Fruit fly (Drosophila melanogaster) Kc167 (cell line): ENCODE results near the gene Fdx1.

Experiments
- Myc ChIP-seq: fragments of >200 bp; optimal IDR thresholded peaks from 2 replicates; lab custom pipeline; 2017; ENCODE audit warnings: missing external identifiers
- Sin3A ChIP-seq: fragments of >200 bp; optimal IDR thresholded peaks from 2 replicates; lab custom pipeline; 2018; ENCODE audit warnings: missing external identifiers
- h ChIP-seq: fragments of >200 bp; optimal IDR thresholded peaks from 3 replicates; lab custom pipeline; 2018; ENCODE audit warnings: missing external identifiers
- insv ChIP-seq: fragments of >200 bp; optimal IDR thresholded peaks from 3 replicates; lab custom pipeline; 2018; ENCODE audit warnings: missing external identifiers
- psq ChIP-seq: fragments of >200 bp; optimal IDR thresholded peaks from 2 replicates; lab custom pipeline; 2017; ENCODE audit warnings: missing external identifiers
- ttk ChIP-seq: sonication (Bioruptor generic); optimal IDR thresholded peaks from 2 replicates; lab custom pipeline; 2017; ENCODE audit warnings: missing external identifiers

The Fdx1 gene

DNA sequence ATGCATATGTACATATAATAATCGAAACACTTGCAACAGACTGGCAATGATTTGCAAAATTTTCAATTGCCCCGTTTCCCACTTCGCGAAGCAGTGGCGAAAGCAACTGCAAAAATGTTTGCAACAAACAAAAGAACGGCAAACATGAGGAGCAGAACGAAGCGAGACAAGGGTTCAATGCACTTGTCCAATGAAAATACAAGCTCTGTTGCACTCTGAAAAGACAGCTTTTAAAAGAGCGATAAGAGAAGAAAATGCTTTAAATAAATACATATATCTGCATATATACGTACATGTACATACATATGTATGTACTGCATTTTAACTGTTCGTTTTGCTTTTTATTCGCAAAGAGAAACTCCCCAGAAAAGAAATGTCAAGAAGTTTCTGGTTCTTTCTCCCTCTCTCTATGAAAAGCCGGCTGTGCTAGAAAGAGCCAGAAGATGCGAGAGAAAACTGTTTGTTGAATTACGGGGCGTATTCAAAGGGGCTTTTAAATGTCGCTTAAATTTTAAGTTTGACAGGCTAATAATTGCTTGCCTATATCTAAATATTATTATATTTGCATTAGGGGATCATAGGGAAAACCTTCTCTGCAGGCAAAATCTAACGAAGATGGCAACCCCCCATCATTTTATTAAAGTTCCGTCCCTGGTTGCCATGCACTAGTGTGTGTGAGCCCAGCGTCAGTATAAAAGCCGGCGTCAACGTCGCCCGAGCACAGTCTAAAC lies 12.5 kb upstream of the Fdx1 start, which contains the start of gene Hsp27:
Hsp27 (plus strand) TSS at position 719 of the 731 bp plus-strand sequence.
- TF ChIP-seq ttk (lab: Kevin White, UChicago) (no peak), h (no peak), psq (no peak), Myc (lab: Kevin White, UChicago) (no peak), Sin3A (no peak), insv (lab: Kevin White, UChicago) (no peak)

DNA sequence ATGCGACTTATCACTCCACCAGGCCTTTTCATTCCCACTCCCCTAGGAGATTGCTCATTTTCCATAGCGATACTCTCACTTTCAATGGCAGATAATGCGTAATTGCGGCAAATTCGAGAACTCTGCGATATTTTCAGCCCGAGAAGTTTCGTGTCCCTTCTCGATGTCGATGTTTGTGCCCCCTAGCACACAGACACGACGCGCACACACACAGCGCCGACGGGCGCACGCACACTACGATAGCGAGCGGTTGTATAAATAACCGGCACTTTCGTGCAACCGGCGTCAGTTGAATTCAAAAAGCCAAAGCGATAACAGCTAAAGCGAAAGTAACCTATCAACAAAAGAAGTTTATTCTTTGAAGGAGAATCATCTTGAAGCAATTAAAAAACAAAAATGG lies 10.6 kb upstream of the Fdx1 start, which contains the start of gene Hsp23:
Hsp23 (plus strand) TSS at position 281 of the 400 bp plus-strand sequence.
- no peak for TF ChIP-seq ttk (lab: Kevin White, UChicago)

DNA sequence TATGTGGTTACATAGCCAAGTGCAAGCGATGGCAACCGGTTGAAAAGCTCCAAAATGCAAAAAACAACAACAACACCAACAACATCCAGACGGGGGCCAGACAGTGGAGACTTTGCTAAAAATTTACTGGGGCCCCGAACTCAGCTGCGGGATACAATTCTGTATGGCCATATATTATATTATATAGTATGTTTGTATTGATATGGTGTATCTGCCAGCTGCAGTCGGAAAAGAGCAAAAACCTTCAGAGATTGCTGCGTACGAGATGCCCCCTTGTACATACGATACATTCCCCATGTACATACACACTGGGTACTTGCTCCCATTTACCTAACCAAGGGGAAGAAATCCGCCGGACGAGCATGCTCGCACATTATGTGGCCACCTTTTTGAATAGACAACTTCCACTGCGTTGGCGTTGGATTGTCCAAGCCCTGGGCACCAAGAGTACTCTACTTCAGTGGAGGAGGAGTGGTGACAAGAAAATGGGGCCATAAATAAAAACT lies 9.4 kb upstream of the Fdx1 start:
- TF ChIP-seq Sin3A (no peak), psq (no peak), insv (lab: Kevin White, UChicago) (no peak), Myc (lab: Kevin White, UChicago) (no peak), h (no peak), ttk (lab: Kevin White, UChicago) (no peak)

DNA sequence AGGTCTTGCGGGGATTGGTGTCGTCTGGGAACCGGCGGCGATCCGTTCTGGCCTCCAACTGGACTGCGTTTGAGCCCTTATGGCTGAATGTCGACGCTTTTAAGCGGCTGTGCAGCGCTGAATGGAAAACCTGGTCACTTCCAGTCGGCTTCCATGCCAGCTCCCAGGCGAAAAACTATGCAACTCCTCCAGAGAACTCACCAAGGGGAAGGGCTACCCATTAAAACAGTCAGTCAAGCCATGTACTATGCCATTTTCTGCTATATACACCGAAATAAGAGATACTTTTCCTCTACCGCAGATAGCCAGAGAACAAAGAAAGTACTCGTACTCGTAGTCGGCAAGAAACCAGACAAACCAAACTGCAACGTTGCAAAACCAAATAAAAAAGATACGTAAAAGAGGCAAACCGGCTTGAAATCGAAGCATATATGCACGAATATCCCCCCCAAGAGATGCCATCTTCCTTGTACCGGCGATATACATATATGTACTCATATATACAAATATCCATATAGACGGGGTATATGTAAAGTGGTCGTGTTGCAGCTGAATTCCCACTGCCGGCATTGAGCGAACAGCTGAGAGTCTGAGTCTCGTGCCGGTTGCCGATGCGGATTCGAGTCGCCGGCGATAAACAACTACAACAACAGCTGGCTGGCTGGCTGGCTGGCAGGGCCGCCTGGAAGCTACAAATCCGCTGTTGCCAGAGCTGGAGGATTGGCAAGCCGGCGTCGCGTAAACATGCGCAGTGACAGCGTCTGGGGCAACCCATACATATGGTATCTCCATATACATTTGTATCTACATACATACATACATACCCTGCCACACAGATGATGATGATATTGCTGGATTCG lies 8.7 kb upstream of the Fdx1 start, which contains the start of gene Hsp67Ba:
Hsp67Ba (minus strand) TSS at position 51 of the 860 bp plus-strand sequence.
- no peak for TF ChIP-seq ttk (lab: Kevin White, UChicago)
- TF ChIP-seq Myc (lab: Kevin White, UChicago), result no peak
- no peak for TF ChIP-seq psq
- TF ChIP-seq h, result no peak
- TF ChIP-seq insv (lab: Kevin White, UChicago), result no peak
- TF ChIP-seq Sin3A, result no peak

DNA sequence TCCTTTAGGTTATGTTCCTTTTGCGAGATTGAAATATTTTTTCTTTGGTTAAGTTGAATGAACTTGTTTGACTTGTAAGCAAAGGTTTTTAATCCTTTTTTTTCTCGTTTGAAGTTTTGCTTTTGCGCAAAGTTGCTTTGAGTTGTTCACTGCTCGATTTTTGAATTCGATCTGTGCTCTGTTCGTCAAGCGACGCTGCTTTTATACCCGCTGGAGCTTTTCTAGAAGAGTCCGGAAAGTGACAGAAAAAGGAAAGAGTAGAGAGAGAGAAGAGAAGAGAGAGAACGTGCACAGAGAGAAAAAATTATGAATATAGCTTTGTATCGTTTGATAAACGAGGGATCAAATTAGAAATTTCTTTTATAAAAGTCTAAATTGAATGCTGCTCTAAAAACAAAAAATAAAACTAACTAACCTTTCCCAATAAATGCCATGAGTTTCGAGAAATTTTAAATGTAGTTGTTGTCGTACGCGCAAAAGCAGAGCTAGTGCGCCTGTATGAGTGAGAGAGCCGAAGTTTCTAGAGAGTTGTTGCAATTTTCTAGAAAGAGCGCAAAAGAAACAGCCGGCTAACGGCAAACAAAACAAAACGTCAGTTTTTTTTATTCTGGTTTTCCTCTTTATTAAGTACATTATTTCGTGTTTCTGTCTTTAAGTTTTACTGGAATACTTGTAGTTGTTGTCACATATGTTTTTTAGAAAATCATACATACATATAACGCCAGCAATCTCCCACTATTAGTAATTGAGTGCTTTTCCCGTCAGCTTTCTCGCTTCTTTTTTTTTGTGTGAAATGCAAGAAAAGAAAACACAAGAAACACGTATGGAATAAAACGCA lies 6.4 kb upstream of the Fdx1 start, which contains the start of gene Hsp26:
Hsp26 (minus strand) TSS at position 230 of the 838 bp plus-strand sequence.
- TF ChIP-seq h, result no peak
- TF ChIP-seq Sin3A, result no peak

DNA sequence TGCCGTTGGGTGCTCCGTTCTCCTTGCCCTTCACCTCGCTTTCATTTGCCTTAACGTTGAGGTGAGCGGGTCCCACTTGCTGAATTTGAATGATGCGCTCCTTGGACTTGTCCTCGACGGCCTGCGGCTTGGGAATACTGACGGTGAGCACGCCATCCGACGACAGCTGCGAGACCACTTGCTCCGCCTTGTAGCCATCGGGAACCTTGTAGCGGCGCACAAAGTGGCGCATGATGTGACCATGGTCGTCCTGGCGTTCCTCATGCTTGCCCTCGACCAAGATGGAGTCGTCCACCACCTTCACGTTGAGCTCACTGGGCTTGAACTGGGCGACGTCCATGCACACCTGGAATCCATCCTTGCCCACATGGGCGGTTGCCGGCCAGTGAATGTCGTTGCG lies 5.5 kb upstream of the Fdx1 start:
- TF ChIP-seq psq (no peak), Myc (lab: Kevin White, UChicago) (no peak), ttk (lab: Kevin White, UChicago) (no peak), Sin3A (no peak), h (no peak), insv (lab: Kevin White, UChicago) (no peak)

DNA sequence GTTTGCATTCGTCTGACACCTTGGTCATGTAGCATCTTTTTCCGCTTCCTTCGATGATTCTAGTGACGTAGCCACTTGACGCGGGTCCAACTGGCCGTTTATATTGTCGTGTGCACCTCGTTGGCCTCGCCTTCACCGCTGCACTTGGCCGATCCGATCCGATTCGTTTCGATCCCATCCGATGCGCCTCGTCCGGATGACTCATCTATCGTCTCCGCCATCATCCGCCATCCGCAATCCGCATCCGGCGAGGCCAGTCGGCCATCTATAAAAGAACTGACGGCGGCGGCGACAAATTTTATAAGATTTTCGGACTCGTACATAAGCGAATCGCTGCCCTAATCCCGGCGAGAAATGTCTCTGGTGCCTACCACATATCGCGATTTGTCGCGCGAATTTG lies 4.1 kb upstream of the Fdx1 start, which contains the start of gene CG4461:
CG4461 (plus strand) TSS at position 301 of the 400 bp plus-strand sequence.
- TF ChIP-seq Sin3A (no peak), h (no peak), ttk (lab: Kevin White, UChicago) (no peak), insv (lab: Kevin White, UChicago) (no peak), psq (no peak), Myc (lab: Kevin White, UChicago) (no peak)

DNA sequence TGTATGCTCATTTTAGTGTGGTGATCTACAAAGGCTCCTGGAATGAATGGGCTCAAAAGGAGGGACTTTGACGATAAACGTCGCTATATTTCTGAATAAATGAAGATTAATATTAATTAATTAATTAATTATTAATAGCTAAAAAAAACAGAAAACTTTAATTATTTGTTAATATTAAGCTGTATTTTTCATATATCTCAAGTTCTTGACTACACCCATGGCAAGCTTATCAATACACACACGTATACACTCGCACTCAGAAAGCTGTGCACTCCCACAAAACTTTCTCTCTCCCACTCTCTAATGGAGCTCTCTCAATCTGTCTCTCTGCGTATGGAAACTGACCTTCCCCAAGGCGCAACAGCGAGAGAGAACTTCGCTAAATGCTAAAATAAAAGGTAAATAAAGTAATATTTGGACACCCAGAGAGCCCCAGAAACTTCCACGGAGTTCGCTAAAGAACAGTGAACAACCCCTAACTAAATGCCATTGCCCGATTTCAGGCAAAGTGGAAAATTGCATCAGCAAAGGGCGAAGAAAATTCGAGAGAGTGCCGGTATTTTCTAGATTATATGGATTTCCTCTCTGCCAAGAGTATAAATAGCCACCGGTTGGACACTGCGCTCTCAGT lies 2.5 kb upstream of the Fdx1 start:
- no peak for TF ChIP-seq h
- TF ChIP-seq Sin3A, result no peak
- no peak for TF ChIP-seq psq
- TF ChIP-seq insv (lab: Kevin White, UChicago), result no peak
- no peak for TF ChIP-seq ttk (lab: Kevin White, UChicago)
- no peak for TF ChIP-seq Myc (lab: Kevin White, UChicago)

DNA sequence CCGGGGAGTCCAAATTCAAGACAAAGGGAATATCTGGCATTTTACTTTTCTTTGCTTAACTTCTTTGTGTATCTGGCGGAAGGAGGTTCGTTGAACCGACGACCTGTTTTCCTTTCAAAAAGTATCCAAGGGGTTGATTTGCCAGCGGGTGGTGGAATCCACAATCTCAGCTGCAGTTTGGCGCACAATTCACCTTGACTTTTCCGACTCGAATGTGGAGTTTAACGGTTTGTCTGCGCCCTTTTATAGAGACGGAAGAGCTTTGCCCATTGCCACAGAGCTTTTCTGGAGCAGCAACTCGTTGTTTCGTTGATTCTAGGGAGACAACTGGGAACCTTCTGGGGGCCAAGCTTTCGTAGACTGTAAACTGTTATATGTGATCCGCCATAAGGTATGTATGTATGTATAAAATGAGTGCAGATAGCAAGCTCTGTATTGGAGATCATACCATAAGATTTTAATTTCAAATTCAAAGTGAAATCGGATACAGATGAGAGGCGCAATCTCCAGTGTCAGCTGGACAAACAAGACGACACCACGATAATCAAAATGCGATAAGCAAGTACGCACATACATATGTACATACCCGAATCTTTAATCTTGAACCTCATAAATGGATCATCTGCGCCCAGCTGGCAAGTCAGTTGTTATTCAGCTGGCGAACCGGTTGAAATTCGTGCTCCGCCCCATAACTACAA lies 1.4 kb upstream of the Fdx1 start, which contains the start of the genes Hsp67Bc, CG4456 and Hsp22:
Hsp67Bc (minus strand) TSS at position 220 of the 698 bp plus-strand sequence.
CG4456 (plus strand) TSS at position 445 of the 698 bp plus-strand sequence.
Hsp22 (plus strand) TSS at position 654 of the 698 bp plus-strand sequence.
- TF ChIP-seq insv (lab: Kevin White, UChicago) (no peak), ttk (lab: Kevin White, UChicago) (no peak), Myc (lab: Kevin White, UChicago) (no peak), Sin3A (no peak), psq (no peak), h (no peak)

DNA sequence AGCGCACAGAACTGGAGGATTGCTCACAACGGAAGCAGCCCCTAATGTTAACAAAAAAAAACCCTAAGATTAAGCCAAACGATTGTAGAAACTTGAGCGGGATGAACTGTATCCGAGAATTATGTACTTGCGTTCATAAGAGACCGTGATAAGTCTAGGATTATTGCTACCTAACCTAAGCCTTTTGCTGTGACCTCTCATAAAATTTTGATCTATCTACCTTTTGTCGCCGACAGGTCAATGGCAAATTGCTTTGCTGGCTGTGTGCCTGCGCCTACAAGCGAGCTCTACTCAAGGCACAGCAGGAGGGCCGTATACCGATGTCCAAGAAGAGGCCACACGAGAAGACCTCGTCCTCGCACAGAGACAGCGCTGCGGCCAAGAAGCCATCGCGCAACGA lies 2.4 kb downstream of the Fdx1 start:
- TF ChIP-seq psq (no peak), h (no peak), Sin3A (no peak), Myc (lab: Kevin White, UChicago) (no peak), insv (lab: Kevin White, UChicago) (no peak), ttk (lab: Kevin White, UChicago) (no peak)

DNA sequence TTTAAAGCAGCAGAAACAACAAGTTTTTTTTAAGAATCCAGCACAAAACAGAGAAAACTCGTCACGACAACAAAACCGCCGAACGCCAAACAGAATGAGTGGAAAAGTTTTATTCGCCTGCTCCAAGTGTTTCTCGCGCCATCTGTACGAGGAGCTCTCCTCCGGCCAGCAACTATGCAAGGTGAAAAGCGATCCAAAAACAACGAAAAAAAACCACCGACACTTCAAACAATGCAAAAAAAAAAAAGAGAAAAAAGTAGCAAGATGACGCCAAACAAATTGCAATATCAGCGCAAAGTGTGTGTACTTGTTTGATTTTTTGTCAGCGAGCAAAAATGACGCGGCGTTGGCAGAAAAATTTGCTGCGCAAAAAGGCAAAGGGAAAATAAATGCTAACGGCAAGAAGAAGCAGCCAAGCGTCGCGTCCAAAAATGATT lies 3.6 kb downstream of the Fdx1 start:
- TF ChIP-seq h (no peak), Sin3A (no peak), psq (no peak), insv (lab: Kevin White, UChicago) (no peak), Myc (lab: Kevin White, UChicago) (no peak)
